Fruit fly (Drosophila melanogaster): ENCODE results near the gene CG14805.
A peak's percentile ranks its signal among the peaks of the same experiment; 100 is the strongest.

CG14805 gene

dm6 chrX:1842875-1843274 is 34.2 kb upstream of the CG14805 start:
- TF ChIP-seq Rel (GFP tag; optimal IDR thresholded peaks at IDR 0.05) (no peak), Rel (tag; optimal IDR thresholded peaks at IDR 0.05) (peak; percentile 41), dl (GFP tag; optimal IDR thresholded peaks at IDR 0.05; ENCODE audit: insufficient read depth in 1 of 2, partially characterized antibody in 2 of 2) (no peak)

dm6 chrX:1845413-1845951 is 31.6 kb upstream of the CG14805 start:
- no peak for TF ChIP-seq tai (GFP tag; optimal IDR thresholded peaks at IDR 0.05)
- TF ChIP-seq fru (GFP tag; optimal IDR thresholded peaks at IDR 0.05): no peak
- no peak for TF ChIP-seq OdsH (GFP tag; optimal IDR thresholded peaks at IDR 0.05)
- no peak for TF ChIP-seq Hr78 (GFP tag; optimal IDR thresholded peaks at IDR 0.05)
- TF ChIP-seq N (GFP tag; optimal IDR thresholded peaks at IDR 0.05): no peak
- no peak for TF ChIP-seq CG32264 (GFP tag; optimal IDR thresholded peaks at IDR 0.05)
- TF ChIP-seq Hnf4 (GFP tag; optimal IDR thresholded peaks at IDR 0.05): no peak
- TF ChIP-seq sv (GFP tag; optimal IDR thresholded peaks at IDR 0.05): no peak
- TF ChIP-seq usp (GFP tag; optimal IDR thresholded peaks at IDR 0.05): no peak
- TF ChIP-seq foxo (GFP tag; optimal IDR thresholded peaks at IDR 0.05): no peak
- no peak for TF ChIP-seq jim (GFP tag; optimal IDR thresholded peaks at IDR 0.05)

- TF ChIP-seq CG9705 (GFP tag; optimal IDR thresholded peaks at IDR 0.05) (no peak), jim (GFP tag; optimal IDR thresholded peaks at IDR 0.05) (no peak), Hr78 (GFP tag; optimal IDR thresholded peaks at IDR 0.05) (no peak), Rel (GFP tag; optimal IDR thresholded peaks at IDR 0.05) (no peak), Rel (tag; optimal IDR thresholded peaks at IDR 0.05) (peak; percentile 83), dsf (GFP tag; optimal IDR thresholded peaks at IDR 0.05; ENCODE audit: borderline replicate concordance) (no peak)
These were observed 30.7 kb upstream of the CG14805 start for dm6 chrX:1846386-1846785.

dm6 chrX:1847735-1848134 is 29.4 kb upstream of the CG14805 start:
- TF ChIP-seq Rel (GFP tag; optimal IDR thresholded peaks at IDR 0.05) (no peak), Rel (tag; optimal IDR thresholded peaks at IDR 0.05) (peak; percentile 8), Mio (GFP tag; optimal IDR thresholded peaks at IDR 0.05) (no peak)

- no peak for TF ChIP-seq Rel (GFP tag; optimal IDR thresholded peaks at IDR 0.05)
- no peak for TF ChIP-seq Rel (tag; optimal IDR thresholded peaks at IDR 0.05)
- TF ChIP-seq N (GFP tag; optimal IDR thresholded peaks at IDR 0.05): no peak
- no peak for TF ChIP-seq CrebA (GFP tag; optimal IDR thresholded peaks at IDR 0.05; ENCODE audit: borderline replicate concordance)
- no peak for TF ChIP-seq dsf (GFP tag; optimal IDR thresholded peaks at IDR 0.05; ENCODE audit: borderline replicate concordance)
- no peak for TF ChIP-seq CG32264 (GFP tag; optimal IDR thresholded peaks at IDR 0.05)
- no peak for TF ChIP-seq GATAd (GFP tag; optimal IDR thresholded peaks at IDR 0.05)
- no peak for TF ChIP-seq Abd-B (GFP tag; optimal IDR thresholded peaks at IDR 0.05)
- no peak for TF ChIP-seq fru (GFP tag; optimal IDR thresholded peaks at IDR 0.05)
- no peak for TF ChIP-seq Hr78 (GFP tag; optimal IDR thresholded peaks at IDR 0.05)
- TF ChIP-seq br (GFP tag; optimal IDR thresholded peaks at IDR 0.05): no peak
These were observed 28.4 kb upstream of the CG14805 start for dm6 chrX:1848624-1849198.

dm6 chrX:1849914-1850313 is 27.2 kb upstream of the CG14805 start:
- no peak for TF ChIP-seq Hr83 (GFP tag; optimal IDR thresholded peaks at IDR 0.05; ENCODE audit: poor library complexity, severe bottlenecking)
- TF ChIP-seq fru (GFP tag; optimal IDR thresholded peaks at IDR 0.05): peak; percentile 72
- peak; percentile 55 for TF ChIP-seq Hnf4 (GFP tag; optimal IDR thresholded peaks at IDR 0.05)
- TF ChIP-seq rgr (GFP tag; optimal IDR thresholded peaks at IDR 0.05): peak; percentile 77
- no peak for TF ChIP-seq Rel (GFP tag; optimal IDR thresholded peaks at IDR 0.05)
- peak; percentile 11 for TF ChIP-seq Rel (tag; optimal IDR thresholded peaks at IDR 0.05)
- TF ChIP-seq foxo (GFP tag; optimal IDR thresholded peaks at IDR 0.05): peak in 1 of 2 experiments; percentile 77
- no peak for TF ChIP-seq pan (optimal IDR thresholded peaks at IDR 0.05)
- peak; percentile 69 for TF ChIP-seq Sp1 (GFP tag; optimal IDR thresholded peaks at IDR 0.05)
- TF ChIP-seq CG32264 (GFP tag; optimal IDR thresholded peaks at IDR 0.05): no peak
- TF ChIP-seq HLH106 (tag; optimal IDR thresholded peaks at IDR 0.05): peak; percentile 56
- peak; percentile 80 for TF ChIP-seq h (GFP tag; optimal IDR thresholded peaks at IDR 0.05)
- TF ChIP-seq sv (GFP tag; optimal IDR thresholded peaks at IDR 0.05): peak; percentile 88
- TF ChIP-seq woc (GFP tag; optimal IDR thresholded peaks at IDR 0.05): peak; percentile 34
- no peak for TF ChIP-seq CG9705 (GFP tag; optimal IDR thresholded peaks at IDR 0.05)
- TF ChIP-seq br (GFP tag; optimal IDR thresholded peaks at IDR 0.05): peak; percentile 72
- TF ChIP-seq sage (GFP tag; optimal IDR thresholded peaks at IDR 0.05): peak; percentile 10
- no peak for TF ChIP-seq tai (GFP tag; optimal IDR thresholded peaks at IDR 0.05)
- TF ChIP-seq CrebA (GFP tag; optimal IDR thresholded peaks at IDR 0.05; ENCODE audit: borderline replicate concordance): no peak
- TF ChIP-seq Abd-B (GFP tag; optimal IDR thresholded peaks at IDR 0.05): no peak
- no peak for TF ChIP-seq GATAd (GFP tag; optimal IDR thresholded peaks at IDR 0.05)
- TF ChIP-seq Dfd (GFP tag; optimal IDR thresholded peaks at IDR 0.05): no peak
- no peak for TF ChIP-seq dmrt93B (GFP tag; optimal IDR thresholded peaks at IDR 0.05)
- TF ChIP-seq dl (GFP tag; optimal IDR thresholded peaks at IDR 0.05; ENCODE audit: insufficient read depth in 1 of 2, partially characterized antibody in 2 of 2): no peak
- TF ChIP-seq N (GFP tag; optimal IDR thresholded peaks at IDR 0.05): no peak
- TF ChIP-seq psq (GFP tag; optimal IDR thresholded peaks at IDR 0.05): peak; percentile 58
- TF ChIP-seq Jra (GFP tag; optimal IDR thresholded peaks at IDR 0.05): peak; percentile 51
- no peak for TF ChIP-seq Vsx2 (GFP tag; optimal IDR thresholded peaks at IDR 0.05; ENCODE audit: partially characterized antibody)
- peak; percentile 76 for TF ChIP-seq OdsH (GFP tag; optimal IDR thresholded peaks at IDR 0.05)
- no peak for TF ChIP-seq Myc (optimal IDR thresholded peaks at IDR 0.05)
- TF ChIP-seq Dif (GFP tag; optimal IDR thresholded peaks at IDR 0.05; ENCODE audit: partially characterized antibody): no peak

Data from whole organism, wandering third instar larva.